Worm (Caenorhabditis elegans) whole organism, L1 larva: ENCODE data around the gene eak-3.
A peak's percentile ranks its signal among the peaks of the same experiment; 100 is the strongest.

ENCODE experiments used
- C04F5.9 ChIP-seq: sonication (generic microtip); optimal IDR thresholded peaks from 2 replicates; lab custom pipeline; 2016; ENCODE audit warnings: missing genetic modification characterization, missing compliant biosample characterization
- C16A3.4 ChIP-seq: fragments of 150-350 bp; optimal IDR thresholded peaks from 2 replicates; lab custom pipeline; 2014; ENCODE audit warnings: missing biosample characterization, missing genetic modification characterization
- C34B4.2 ChIP-seq: sonication (generic microtip); optimal IDR thresholded peaks from 2 replicates; lab custom pipeline; 2017; ENCODE audit warnings: mild to moderate bottlenecking, missing genetic modification characterization, missing compliant biosample characterization
- F16B12.6 ChIP-seq: fragments of 150-350 bp; optimal IDR thresholded peaks from 2 replicates; lab custom pipeline; 2014; ENCODE audit warnings: missing biosample characterization, missing genetic modification characterization
- ceh-63 ChIP-seq: fragments of 200-800 bp; sonication (Bioruptor generic); optimal IDR thresholded peaks from 2 replicates; lab custom pipeline; 2018; ENCODE audit warnings: mild to moderate bottlenecking, missing genetic modification characterization, missing compliant biosample characterization
- ceh-8 ChIP-seq: fragments of 200-800 bp; sonication (Bioruptor generic); optimal IDR thresholded peaks from 2 replicates; lab custom pipeline; 2018; ENCODE audit warnings: mild to moderate bottlenecking, missing genetic modification characterization, moderate library complexity, missing compliant biosample characterization
- ceh-82 ChIP-seq, 3 experiments: fragments of 150-350 bp in 1 of 3; sonication (generic microtip) in 2 of 3; optimal IDR thresholded peaks; 2 replicates each; lab custom pipeline; 2014 to 2017; ENCODE audit warnings: missing biosample characterization in 3 of 3, missing genetic modification characterization in 3 of 3
- ceh-90 ChIP-seq: sonication (generic microtip); optimal IDR thresholded peaks from 2 replicates; lab custom pipeline; 2016; ENCODE audit warnings: missing genetic modification characterization, missing compliant biosample characterization
- ces-1 ChIP-seq: fragments of 150-350 bp; optimal IDR thresholded peaks from 2 replicates; lab custom pipeline; 2014; ENCODE audit warnings: missing biosample characterization, missing genetic modification reagents, missing genetic modification characterization
- dpl-1 ChIP-seq, 3 experiments: fragments of 150-350 bp in 2 of 3; sonication (generic microtip) in 1 of 3; optimal IDR thresholded peaks; 2 replicates each; lab custom pipeline; 2014 to 2017; ENCODE audit warnings: missing biosample characterization in 3 of 3, missing genetic modification characterization in 3 of 3, missing genetic modification reagents in 3 of 3
- efl-3 ChIP-seq: fragments of 200-800 bp; sonication (Bioruptor generic); optimal IDR thresholded peaks from 2 replicates; lab custom pipeline; 2018; ENCODE audit warnings: mild to moderate bottlenecking, missing genetic modification characterization, missing compliant biosample characterization
- egl-27 ChIP-seq, 2 experiments: fragments of 150-350 bp in 1 of 2; sonication (generic microtip); optimal IDR thresholded peaks; 3 replicates each; lab custom pipeline; 2017 to 2018; ENCODE audit warnings: missing biosample characterization in 2 of 2, missing genetic modification characterization in 2 of 2, missing genetic modification reagents in 2 of 2
- elt-2 ChIP-seq: sonication (generic microtip); optimal IDR thresholded peaks from 2 replicates; lab custom pipeline; 2016; ENCODE audit warnings: missing genetic modification characterization, mild to moderate bottlenecking, inconsistent platforms, missing compliant biosample characterization, missing genetic modification reagents
- elt-3 ChIP-seq, 6 experiments: fragments of 150-350 bp in 1 of 6; sonication (generic microtip); optimal IDR thresholded peaks; 2 replicates each; lab custom pipeline; 2017 to 2018; ENCODE audit warnings: missing biosample characterization in 6 of 6, missing genetic modification characterization in 6 of 6, inconsistent platforms in 1 of 6
- ets-5 ChIP-seq: fragments of 200-800 bp; sonication (Bioruptor generic); IDR thresholded peaks from 2 replicates; pipeline ENCODE4 v1.3.6; 2022; ENCODE audit warnings: missing genetic modification characterization, missing compliant biosample characterization
- fkh-4 ChIP-seq: sonication (generic microtip); optimal IDR thresholded peaks from 2 replicates; lab custom pipeline; 2016; ENCODE audit warnings: missing compliant biosample characterization, missing genetic modification characterization, borderline replicate concordance
- fkh-8 ChIP-seq: sonication (generic microtip); optimal IDR thresholded peaks from 2 replicates; lab custom pipeline; 2016; ENCODE audit warnings: mild to moderate bottlenecking, missing genetic modification characterization, missing compliant biosample characterization
- fos-1 ChIP-seq: fragments of 150-350 bp; optimal IDR thresholded peaks from 2 replicates; lab custom pipeline; 2014; ENCODE audit warnings: missing biosample characterization, missing genetic modification characterization
- hpl-2 ChIP-seq: fragments of 150-350 bp; optimal IDR thresholded peaks from 2 replicates; lab custom pipeline; 2014; ENCODE audit warnings: missing biosample characterization, missing genetic modification reagents, missing genetic modification characterization
- isw-1 ChIP-seq: fragments of 200-800 bp; sonication (Bioruptor generic); IDR thresholded peaks from 2 replicates; pipeline ENCODE4 v1.3.6; 2022; ENCODE audit warnings: missing genetic modification characterization, missing compliant biosample characterization
- lin-13 ChIP-seq: fragments of 150-350 bp; optimal IDR thresholded peaks from 2 replicates; lab custom pipeline; 2014; ENCODE audit warnings: missing biosample characterization, missing genetic modification reagents, missing genetic modification characterization
- lin-14 ChIP-seq: fragments of 200-800 bp; sonication (Bioruptor generic); optimal IDR thresholded peaks from 2 replicates; lab custom pipeline; 2018; ENCODE audit warnings: mild to moderate bottlenecking, missing genetic modification characterization, moderate library complexity, missing compliant biosample characterization
- lin-35 ChIP-seq, 2 experiments: fragments of 150-350 bp; optimal IDR thresholded peaks; 2 replicates each; lab custom pipeline; 2014; ENCODE audit warnings: missing biosample characterization in 2 of 2, missing genetic modification characterization in 2 of 2, missing genetic modification reagents in 2 of 2
- lin-39 ChIP-seq: fragments of 150-350 bp; optimal IDR thresholded peaks from 2 replicates; lab custom pipeline; 2014; ENCODE audit warnings: missing biosample characterization, missing genetic modification reagents, missing genetic modification characterization
- mab-9 ChIP-seq: fragments of 200-800 bp; sonication (Bioruptor generic); IDR thresholded peaks from 2 replicates; pipeline ENCODE4 v1.3.6; 2022; ENCODE audit warnings: missing genetic modification reagents, missing genetic modification characterization, missing compliant biosample characterization
- mef-2 ChIP-seq: fragments of 150-350 bp; optimal IDR thresholded peaks from 2 replicates; lab custom pipeline; 2014; ENCODE audit warnings: missing biosample characterization, missing genetic modification characterization
- nhr-11 ChIP-seq: fragments of 150-350 bp; optimal IDR thresholded peaks from 2 replicates; lab custom pipeline; 2014; ENCODE audit warnings: missing biosample characterization, missing genetic modification characterization
- nhr-20 ChIP-seq: sonication (generic microtip); optimal IDR thresholded peaks from 2 replicates; lab custom pipeline; 2016; ENCODE audit warnings: mild to moderate bottlenecking, missing genetic modification characterization, missing compliant biosample characterization
- nhr-237 ChIP-seq: fragments of 150-350 bp; optimal IDR thresholded peaks from 2 replicates; lab custom pipeline; 2014; ENCODE audit warnings: missing biosample characterization, missing genetic modification characterization
- nhr-47 ChIP-seq: sonication (generic microtip); optimal IDR thresholded peaks from 2 replicates; lab custom pipeline; 2016; ENCODE audit warnings: mild to moderate bottlenecking, missing genetic modification characterization, moderate library complexity, missing compliant biosample characterization
- nhr-71 ChIP-seq: sonication (generic microtip); optimal IDR thresholded peaks from 2 replicates; lab custom pipeline; 2016; ENCODE audit warnings: mild to moderate bottlenecking, missing genetic modification characterization, moderate library complexity, missing compliant biosample characterization
- nhr-76 ChIP-seq: sonication (generic microtip); optimal IDR thresholded peaks from 2 replicates; lab custom pipeline; 2017; ENCODE audit warnings: missing biosample characterization, missing genetic modification characterization
- nhr-85 ChIP-seq: sonication (generic microtip); peaks from one replicate; lab custom pipeline; 2016; ENCODE audit warnings: missing genetic modification characterization, inconsistent platforms, missing compliant biosample characterization
- nhr-90 ChIP-seq: sonication (generic microtip); optimal IDR thresholded peaks from 2 replicates; lab custom pipeline; 2016; ENCODE audit warnings: mild to moderate bottlenecking, missing genetic modification characterization, missing compliant biosample characterization; ENCODE audit not compliant: poor library complexity
- pax-3 ChIP-seq: fragments of 200-800 bp; sonication (Bioruptor generic); optimal IDR thresholded peaks from 2 replicates; lab custom pipeline; 2018; ENCODE audit warnings: mild to moderate bottlenecking, missing genetic modification characterization, moderate library complexity, missing compliant biosample characterization
- pqm-1 ChIP-seq: sonication (generic microtip); optimal IDR thresholded peaks from 3 replicates; lab custom pipeline; 2017; ENCODE audit warnings: missing biosample characterization, missing genetic modification characterization
- skn-1 ChIP-seq: fragments of 150-350 bp; optimal IDR thresholded peaks from 2 replicates; lab custom pipeline; 2014; ENCODE audit warnings: missing biosample characterization, missing genetic modification characterization
- sox-4 ChIP-seq: sonication (generic microtip); optimal IDR thresholded peaks from 2 replicates; lab custom pipeline; 2016; ENCODE audit warnings: missing genetic modification characterization, missing compliant biosample characterization
- sptf-1 ChIP-seq: fragments of 150-350 bp; optimal IDR thresholded peaks from 2 replicates; lab custom pipeline; 2014; ENCODE audit warnings: missing biosample characterization, missing genetic modification characterization
- tbx-2 ChIP-seq: sonication (generic microtip); optimal IDR thresholded peaks from 2 replicates; lab custom pipeline; 2016; ENCODE audit warnings: missing genetic modification characterization, missing compliant biosample characterization
- tlp-1 ChIP-seq: fragments of 150-350 bp; optimal IDR thresholded peaks from 2 replicates; lab custom pipeline; 2014; ENCODE audit warnings: missing biosample characterization, missing genetic modification characterization
- unc-62 ChIP-seq: fragments of 150-350 bp; optimal IDR thresholded peaks from 2 replicates; lab custom pipeline; 2014; ENCODE audit warnings: missing biosample characterization, missing genetic modification reagents, missing genetic modification characterization
- unc-86 ChIP-seq: sonication (generic microtip); optimal IDR thresholded peaks from 2 replicates; lab custom pipeline; 2016; ENCODE audit warnings: missing genetic modification characterization, missing compliant biosample characterization
- unc-98 ChIP-seq: fragments of 200-800 bp; sonication (Bioruptor generic); IDR thresholded peaks from 2 replicates; pipeline ENCODE4 v1.3.6; 2022; ENCODE audit warnings: missing genetic modification characterization, missing compliant biosample characterization
- vab-15 ChIP-seq: sonication (generic microtip); optimal IDR thresholded peaks from 2 replicates; lab custom pipeline; 2017; ENCODE audit warnings: missing genotype, mild to moderate bottlenecking, missing genetic modification characterization, missing compliant biosample characterization
- zag-1 ChIP-seq: fragments of 150-350 bp; optimal IDR thresholded peaks from 2 replicates; lab custom pipeline; 2014; ENCODE audit warnings: missing biosample characterization, missing genetic modification characterization
- zip-4 ChIP-seq: fragments of 200-800 bp; sonication (Bioruptor generic); optimal IDR thresholded peaks from 2 replicates; lab custom pipeline; 2018; ENCODE audit warnings: mild to moderate bottlenecking, missing genetic modification characterization, moderate library complexity, missing compliant biosample characterization
- ztf-11 ChIP-seq, 2 experiments: sonication (generic microtip); optimal IDR thresholded peaks; 2 replicates each; lab custom pipeline; 2016 to 2017; ENCODE audit warnings: missing genetic modification characterization in 2 of 2, missing biosample characterization in 1 of 2, missing compliant biosample characterization in 1 of 2
- ztf-4 ChIP-seq: fragments of 150-350 bp; optimal IDR thresholded peaks from 2 replicates; lab custom pipeline; 2014; ENCODE audit warnings: missing biosample characterization, missing genetic modification characterization

Gene eak-3

DNA sequence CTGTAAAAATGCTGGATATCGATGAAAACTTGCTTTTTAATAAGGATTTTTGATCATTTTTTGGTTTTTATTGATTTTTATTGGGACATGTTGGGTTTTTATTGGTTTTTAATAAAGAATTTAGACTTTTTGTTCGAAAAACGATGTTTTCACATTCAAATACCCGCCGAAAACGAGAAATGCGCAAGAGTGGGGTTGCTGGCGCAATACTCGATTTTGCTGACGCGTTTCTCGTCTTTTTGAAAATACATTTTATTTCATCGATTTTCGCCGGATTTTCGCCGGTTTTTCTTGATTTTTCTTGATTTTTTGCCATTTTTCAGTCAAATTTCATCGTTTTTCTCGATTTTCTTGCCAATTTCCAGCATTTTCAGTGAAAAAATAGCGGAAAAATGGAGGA lies 33.6 kb downstream of the eak-3 start, which contains the start of gene smr-1 (continued):
- TF ChIP-seq elt-2 (tag; lab: Kevin White, UChicago) (peak; percentile 41), fkh-8 (peak; percentile 81), egl-27 (tag; optimal IDR thresholded peaks at IDR 0.05; lab: Kevin White, UChicago) (no peak), pqm-1 (tag; lab: Kevin White, UChicago) (no peak), nhr-90 (tag; lab: Kevin White, UChicago) (peak; percentile 86), nhr-11 (tag; lab: Kevin White, UChicago) (peak; percentile 71), vab-15 (tag; lab: Kevin White, UChicago) (no peak), ceh-8 (GFP tag; lab: Kevin White, UChicago) (peak; percentile 86), lin-13 (GFP tag; lab: Kevin White, UChicago) (peak; percentile 90), nhr-47 (tag; lab: Kevin White, UChicago) (peak; percentile 95), unc-62 (no peak), efl-3 (GFP tag; lab: Kevin White, UChicago) (peak; percentile 23), ztf-11 (tag; optimal IDR thresholded peaks at IDR 0.05; lab: Kevin White, UChicago) (peak in 1 of 2 experiments; percentile 71), skn-1 (tag; lab: Kevin White, UChicago) (peak; percentile 79), lin-39 (tag; lab: Kevin White, UChicago) (peak; percentile 92), pax-3 (tag; lab: Kevin White, UChicago) (peak; percentile 71), F16B12.6 (peak; percentile 70), C16A3.4 (tag; lab: Kevin White, UChicago) (peak; percentile 76), sptf-1 (tag; lab: Kevin White, UChicago) (no peak), dpl-1 (GFP tag; optimal IDR thresholded peaks at IDR 0.05; lab: Kevin White, UChicago) (peak; percentile 98 to 99 (median 99)), zag-1 (tag; lab: Kevin White, UChicago) (peak; percentile 32), elt-3 (tag; optimal IDR thresholded peaks at IDR 0.05; lab: Kevin White, UChicago) (peak in 2 of 6 experiments; percentile 69 to 74), unc-86 (peak; percentile 84), C34B4.2 (tag; lab: Kevin White, UChicago) (peak; percentile 1), fos-1 (peak; percentile 81), ceh-90 (no peak), tbx-2 (tag; lab: Kevin White, UChicago) (peak; percentile 85), hpl-2 (GFP tag; lab: Kevin White, UChicago) (peak; percentile 28), C04F5.9 (tag; lab: Kevin White, UChicago) (peak; percentile 37), ztf-4 (tag; lab: Kevin White, UChicago) (no peak), lin-14 (GFP tag; lab: Kevin White, UChicago) (peak; percentile 78), isw-1 (peak; percentile 81), nhr-20 (tag; lab: Kevin White, UChicago) (peak; percentile 84), ceh-82 (tag; optimal IDR thresholded peaks at IDR 0.05; lab: Kevin White, UChicago) (peak; percentile 94), mab-9 (GFP tag; lab: Robert Waterston, UW) (peak; percentile 83), unc-98 (GFP tag; lab: Robert Waterston, UW) (no peak), fkh-4 (tag; lab: Kevin White, UChicago) (peak; percentile 53), mef-2 (no peak), ceh-63 (GFP tag; lab: Kevin White, UChicago) (no peak), ets-5 (GFP tag; lab: Robert Waterston, UW) (no peak), nhr-237 (peak; percentile 33), nhr-85 (tag; lab: Kevin White, UChicago) (peak; percentile 94), nhr-71 (tag; lab: Kevin White, UChicago) (peak; percentile 90), ces-1 (GFP tag; lab: Kevin White, UChicago) (no peak), nhr-76 (tag; lab: Kevin White, UChicago) (no peak), sox-4 (tag; lab: Kevin White, UChicago) (peak; percentile 51), lin-35 (GFP tag; optimal IDR thresholded peaks at IDR 0.05; lab: Kevin White, UChicago) (peak; percentile 97 to 99), zip-4 (GFP tag; lab: Kevin White, UChicago) (peak; percentile 77), tlp-1 (no peak)
